Fruit fly (Drosophila melanogaster) whole organism, pupa: ENCODE results near the gene Cdc14.

Experiments
- CG13204 ChIP-seq: fragments of 200-800 bp; sonication (Bioruptor generic); optimal IDR thresholded peaks from 2 replicates; lab custom pipeline; 2018; ENCODE audit warnings: missing biosample characterization, mild to moderate bottlenecking, missing genetic modification characterization, moderate library complexity
- CG17806 ChIP-seq: fragments of 200-800 bp; sonication (Bioruptor generic); optimal IDR thresholded peaks from 2 replicates; lab custom pipeline; 2018; ENCODE audit warnings: missing biosample characterization, mild to moderate bottlenecking, missing genetic modification characterization, moderate library complexity
- CG34367 ChIP-seq: fragments of 200-800 bp; sonication (Bioruptor generic); optimal IDR thresholded peaks from 2 replicates; lab custom pipeline; 2018; ENCODE audit warnings: missing biosample characterization, mild to moderate bottlenecking, missing genetic modification characterization
- D1 ChIP-seq: fragments of 200-800 bp; sonication (Bioruptor generic); optimal IDR thresholded peaks from 2 replicates; lab custom pipeline; 2018; ENCODE audit warnings: missing biosample characterization, mild to moderate bottlenecking, missing genetic modification characterization, moderate library complexity
- Ets98B ChIP-seq: fragments of 200-800 bp; sonication (Bioruptor generic); IDR thresholded peaks from 2 replicates; pipeline ENCODE4 v1.3.6; 2022; ENCODE audit warnings: missing biosample characterization, missing genetic modification characterization
- Pif1A ChIP-seq: fragments of 200-800 bp; sonication (Bioruptor generic); optimal IDR thresholded peaks from 3 replicates; lab custom pipeline; 2016; ENCODE audit warnings: missing biosample characterization, missing genetic modification characterization
- fd96Ca ChIP-seq: fragments of 200-800 bp; sonication (Bioruptor generic); IDR thresholded peaks from 3 replicates; pipeline ENCODE4 v1.3.6; 2022; ENCODE audit warnings: missing biosample characterization, missing genetic modification characterization
- rn ChIP-seq: fragments of 200-800 bp; sonication (Bioruptor generic); IDR thresholded peaks from 2 replicates; pipeline ENCODE4 v1.3.6; 2022; ENCODE audit warnings: missing biosample characterization, missing genetic modification characterization

DNA sequence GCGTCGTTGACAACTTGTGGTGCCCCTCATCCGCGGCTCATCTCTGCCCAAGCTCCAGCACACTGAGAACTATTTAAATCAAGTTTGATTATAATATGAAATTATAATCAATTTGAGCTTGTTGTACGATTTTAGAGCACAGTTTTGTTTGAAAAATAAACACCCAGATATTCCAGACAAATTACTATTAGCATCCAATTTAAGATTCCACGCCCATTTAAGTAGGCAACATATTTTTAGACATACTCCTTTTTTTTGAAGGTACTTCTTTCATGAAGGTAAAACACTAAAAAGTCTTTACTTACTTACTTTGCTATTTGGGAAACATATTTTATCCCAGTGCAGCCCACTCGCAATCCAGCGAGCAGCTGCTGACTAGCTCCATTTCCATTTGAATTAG, 27.5 kb upstream of the Cdc14 start:
- no peak for TF ChIP-seq D1
- TF ChIP-seq Ets98B (GFP tag; lab: Robert Waterston, UW): no peak
- no peak for TF ChIP-seq CG13204 (GFP tag; lab: Kevin White, UChicago)
- no peak for TF ChIP-seq rn (GFP tag; lab: Robert Waterston, UW)
- TF ChIP-seq CG34367 (tag; lab: Kevin White, UChicago): no peak
- no peak for TF ChIP-seq CG17806 (tag; lab: Kevin White, UChicago)
- no peak for TF ChIP-seq fd96Ca
- TF ChIP-seq Pif1A (GFP tag; lab: Kevin White, UChicago): no peak
